Worm (Caenorhabditis elegans) whole organism, L4/young adult: Measurements from ENCODE around the gene ints-5.

Source experiments
- W03F9.2 ChIP-seq: fragments of 150-350 bp; optimal IDR thresholded peaks from 2 replicates; lab custom pipeline; 2014; ENCODE audit warnings: missing biosample characterization, missing genetic modification characterization
- dao-5 ChIP-seq: sonication (generic microtip); optimal IDR thresholded peaks from 2 replicates; lab custom pipeline; 2016; ENCODE audit warnings: missing genotype, missing genetic modification characterization, moderate library complexity, missing compliant biosample characterization
- him-1 ChIP-seq: sonication (generic microtip); optimal IDR thresholded peaks from 2 replicates; lab custom pipeline; 2016; ENCODE audit warnings: missing genotype, missing genetic modification reagents, missing genetic modification characterization, missing compliant biosample characterization

Gene ints-5

DNA sequence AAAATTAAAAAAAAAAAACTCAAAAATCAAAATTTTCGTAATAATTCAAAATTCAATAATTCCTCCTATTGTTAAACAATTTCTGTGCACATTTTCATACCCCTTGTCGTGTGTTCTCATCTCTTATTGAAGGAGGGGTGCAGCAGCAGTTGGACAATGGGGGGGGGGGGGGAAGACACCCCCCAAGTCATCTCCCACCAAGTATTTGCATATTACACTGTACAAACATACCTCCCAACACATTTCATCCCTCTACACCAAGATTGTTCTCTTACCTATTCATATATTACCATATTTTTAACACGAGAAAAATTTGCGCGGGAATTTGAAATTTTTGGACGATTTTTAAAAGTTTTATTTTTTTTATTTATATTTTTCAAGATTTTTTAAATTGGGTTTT is 62.5 kb downstream of the ints-5 start:
- TF ChIP-seq dao-5, result no peak

DNA sequence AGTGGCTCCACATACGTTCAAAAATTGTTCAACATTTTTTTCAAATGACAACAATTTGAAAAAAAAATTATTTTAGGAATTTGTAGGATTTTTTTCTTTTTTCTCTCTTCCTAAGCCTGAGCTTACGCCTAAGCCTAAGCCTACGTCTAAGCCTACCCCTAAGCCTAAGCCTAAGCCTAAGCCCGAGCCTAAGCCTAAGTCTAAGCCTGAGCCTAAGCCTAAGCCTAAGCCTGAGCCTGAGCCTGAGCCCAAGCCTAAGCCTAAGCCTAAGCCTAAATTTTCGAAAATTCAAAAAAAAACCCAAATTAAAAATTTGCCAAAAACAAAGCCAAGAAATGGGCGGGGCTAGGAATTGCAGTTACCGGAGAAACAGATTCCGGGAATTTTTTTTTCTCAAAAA is 64.0 kb downstream of the ints-5 start:
- TF ChIP-seq him-1 (tag; lab: Kevin White, UChicago) (no peak), W03F9.2 (tag; lab: Kevin White, UChicago) (no peak), dao-5 (no peak)
